Fruit fly (Drosophila melanogaster): Measurements from ENCODE around the gene CG18417.
A peak's percentile ranks its signal among the peaks of the same experiment; 100 is the strongest.

Gene CG18417

DNA sequence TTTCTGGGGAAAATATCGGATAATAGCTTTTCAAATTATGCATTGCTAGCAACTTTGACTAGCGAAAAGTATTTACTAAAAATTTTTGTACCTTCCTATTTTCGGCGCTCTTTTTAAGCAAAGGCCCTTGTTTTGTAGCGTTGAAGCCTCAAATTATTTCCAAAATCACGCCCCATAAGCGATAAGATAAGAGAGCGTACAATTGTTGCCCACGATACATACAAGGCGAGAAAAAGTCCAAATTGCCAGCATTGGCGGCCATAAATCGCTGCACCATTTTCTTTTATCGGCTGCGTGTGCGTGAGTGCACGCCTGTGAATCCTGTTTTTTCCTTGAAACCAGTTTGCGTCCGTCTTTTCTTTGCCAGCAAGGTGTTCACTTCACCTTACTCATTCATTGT is 28.6 kb upstream of the CG18417 start:
- TF ChIP-seq CG15710 (tag; optimal IDR thresholded peaks at IDR 0.05) (no peak), CG4496 (GFP tag; IDR thresholded peaks at IDR 0.05) (0 out of 3 replicates have a peak, but pooled peaks have one; percentile 25), EcR (GFP tag; optimal IDR thresholded peaks at IDR 0.05) (no peak)

DNA sequence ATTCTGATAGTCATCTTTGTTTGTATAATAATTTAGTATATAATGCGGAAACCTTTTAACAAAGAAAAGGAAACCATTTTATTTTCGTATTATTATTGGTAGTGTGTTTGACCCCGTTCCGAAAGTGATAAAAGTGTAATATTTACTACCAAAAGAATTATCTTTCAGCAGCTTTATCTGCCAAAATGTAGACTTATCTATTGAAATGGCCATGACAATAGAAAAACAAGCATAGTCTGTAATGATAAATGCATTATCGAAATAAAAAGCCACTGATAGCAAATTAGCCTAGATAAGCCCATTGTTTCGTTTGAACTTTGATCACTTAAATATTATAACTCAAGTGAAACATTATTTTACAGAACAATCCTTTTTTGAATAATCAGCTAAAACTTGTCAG is 23.7 kb upstream of the CG18417 start:
- TF ChIP-seq fd96Ca (GFP tag; IDR thresholded peaks at IDR 0.05) = no peak
- TF ChIP-seq CG8159 (tag; optimal IDR thresholded peaks at IDR 0.05) = no peak
- no peak for TF ChIP-seq CG15710 (tag; optimal IDR thresholded peaks at IDR 0.05)
- TF ChIP-seq CG14655 (GFP tag; optimal IDR thresholded peaks at IDR 0.05) = no peak
- TF ChIP-seq Pif1B (GFP tag; optimal IDR thresholded peaks at IDR 0.05) = no peak
- no peak for TF ChIP-seq CG32121 (GFP tag; IDR thresholded peaks at IDR 0.05)
- no peak for TF ChIP-seq CG8301 (tag; optimal IDR thresholded peaks at IDR 0.05)
- TF ChIP-seq gl (tag; optimal IDR thresholded peaks at IDR 0.05) = no peak
- TF ChIP-seq CG17806 (tag; optimal IDR thresholded peaks at IDR 0.05) = no peak
- TF ChIP-seq CG13204 (GFP tag; optimal IDR thresholded peaks at IDR 0.05) = no peak
- no peak for TF ChIP-seq D1 (tag; optimal IDR thresholded peaks at IDR 0.05)
- TF ChIP-seq EcR (GFP tag; optimal IDR thresholded peaks at IDR 0.05) = no peak
- no peak for TF ChIP-seq CG12605 (GFP tag; IDR thresholded peaks at IDR 0.05)
- TF ChIP-seq CG34367 (tag; optimal IDR thresholded peaks at IDR 0.05) = no peak
- TF ChIP-seq rn (GFP tag; IDR thresholded peaks at IDR 0.05) = no peak
- TF ChIP-seq Pif1A (GFP tag; optimal IDR thresholded peaks at IDR 0.05) = no peak
- TF ChIP-seq Ets98B (GFP tag; IDR thresholded peaks at IDR 0.05) = no peak
- TF ChIP-seq CG4496 (GFP tag; IDR thresholded peaks at IDR 0.05) = no peak
- no peak for TF ChIP-seq Snoo (tag; optimal IDR thresholded peaks at IDR 0.05)
- no peak for TF ChIP-seq CG9948 (tag; optimal IDR thresholded peaks at IDR 0.05)

DNA sequence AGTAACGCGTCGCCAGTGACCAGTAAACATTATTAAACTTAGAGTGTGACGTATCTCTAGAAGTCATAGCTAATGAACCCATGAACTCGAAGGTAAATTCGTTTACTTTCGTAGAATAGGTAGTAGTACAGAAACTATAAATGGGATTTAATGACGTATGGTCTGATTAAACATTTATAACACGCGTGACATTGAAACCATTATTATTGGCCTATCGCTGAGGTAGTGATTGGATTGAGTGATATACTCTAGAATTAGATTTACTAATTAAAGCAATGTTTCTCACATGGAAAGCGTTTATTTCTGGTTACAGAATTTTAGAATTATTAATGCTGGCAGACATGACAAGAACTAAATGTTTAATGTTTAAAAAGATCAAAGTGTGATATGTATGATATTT is 23.0 kb upstream of the CG18417 start:
- TF ChIP-seq EcR (GFP tag; optimal IDR thresholded peaks at IDR 0.05) = no peak
- TF ChIP-seq CG8159 (tag; optimal IDR thresholded peaks at IDR 0.05) = no peak
- no peak for TF ChIP-seq Pif1B (GFP tag; optimal IDR thresholded peaks at IDR 0.05)
- no peak for TF ChIP-seq CG8301 (tag; optimal IDR thresholded peaks at IDR 0.05)
- no peak for TF ChIP-seq CG9948 (tag; optimal IDR thresholded peaks at IDR 0.05)

DNA sequence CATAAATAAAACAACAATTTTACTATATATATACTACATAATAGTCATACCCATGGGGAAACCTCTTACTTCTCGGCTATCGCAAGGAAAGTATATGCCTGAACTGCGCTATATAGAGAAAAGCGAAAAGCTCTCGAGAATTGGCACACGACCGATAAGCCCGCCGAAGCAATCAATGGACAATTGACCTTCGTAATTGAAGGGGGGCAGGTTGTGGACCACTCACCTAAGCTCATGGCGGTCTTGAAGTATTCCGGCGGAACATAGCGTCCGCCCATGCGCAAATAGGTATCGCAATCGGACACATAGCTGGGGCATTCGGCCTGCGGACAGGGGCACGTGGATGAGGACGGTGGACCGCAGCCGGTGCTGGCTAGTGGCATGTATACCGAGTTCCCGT is 19.5 kb upstream of the CG18417 start:
- TF ChIP-seq CG10348 (GFP tag; IDR thresholded peaks at IDR 0.05) (no peak), EcR (GFP tag; optimal IDR thresholded peaks at IDR 0.05) (peak; percentile 54)

DNA sequence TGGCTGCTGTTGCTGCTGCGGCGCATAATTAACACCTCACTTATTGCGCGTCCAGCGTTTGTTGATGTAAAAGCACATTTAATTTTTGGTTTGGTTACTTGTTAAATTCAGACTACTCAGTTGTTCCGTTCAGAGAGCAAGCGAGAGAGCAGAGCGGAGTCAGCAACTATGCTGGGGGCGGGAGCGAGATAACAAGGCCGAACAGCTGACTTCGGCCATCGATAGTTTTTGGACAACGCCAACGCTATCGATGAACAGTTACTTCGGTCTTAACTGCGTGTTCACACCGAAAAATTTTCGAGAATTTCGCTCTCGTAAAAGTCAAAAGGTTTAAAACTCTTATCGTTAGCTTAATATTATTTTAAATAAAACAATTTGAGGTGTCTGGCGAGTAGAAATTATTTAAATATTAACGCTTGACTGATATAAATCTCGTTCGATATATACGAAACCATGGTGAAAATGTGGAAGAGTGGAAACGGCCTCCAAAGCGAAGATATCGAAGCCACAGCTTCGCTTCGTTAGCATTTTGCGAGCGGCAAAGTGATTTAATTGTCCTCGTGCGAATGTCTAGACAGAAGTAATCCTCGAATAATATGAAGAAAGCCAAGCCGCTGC is 18.4 kb upstream of the CG18417 start, which contains the start of the genes SMSr and smid:
SMSr (minus strand) TSS at position 116 of the 618 bp plus-strand sequence.
smid (plus strand) TSS at position 256 of the 618 bp plus-strand sequence.
- TF ChIP-seq CG10348 (GFP tag; IDR thresholded peaks at IDR 0.05) (no peak), Ets98B (GFP tag; IDR thresholded peaks at IDR 0.05) (no peak; the same call in 1 of the 2 replicates), CG17806 (tag; optimal IDR thresholded peaks at IDR 0.05) (peak; percentile 37), CG12605 (GFP tag; IDR thresholded peaks at IDR 0.05) (no peak), Pif1A (GFP tag; optimal IDR thresholded peaks at IDR 0.05) (peak; percentile 42), CG34367 (tag; optimal IDR thresholded peaks at IDR 0.05) (peak; percentile 10), CG14655 (GFP tag; optimal IDR thresholded peaks at IDR 0.05) (no peak), D1 (tag; optimal IDR thresholded peaks at IDR 0.05) (no peak), CG8159 (tag; optimal IDR thresholded peaks at IDR 0.05) (peak; percentile 63), CG4496 (GFP tag; IDR thresholded peaks at IDR 0.05) (0 out of 3 replicates have a peak, but pooled peaks have one; percentile 39), CG15710 (tag; optimal IDR thresholded peaks at IDR 0.05) (peak; percentile 39), CG9948 (tag; optimal IDR thresholded peaks at IDR 0.05) (peak; percentile 52), fd96Ca (GFP tag; IDR thresholded peaks at IDR 0.05) (no peak; the same call in 2 of the 3 replicates), EcR (GFP tag; optimal IDR thresholded peaks at IDR 0.05) (no peak), Snoo (tag; optimal IDR thresholded peaks at IDR 0.05) (peak; percentile 48), CG8301 (tag; optimal IDR thresholded peaks at IDR 0.05) (no peak)

DNA sequence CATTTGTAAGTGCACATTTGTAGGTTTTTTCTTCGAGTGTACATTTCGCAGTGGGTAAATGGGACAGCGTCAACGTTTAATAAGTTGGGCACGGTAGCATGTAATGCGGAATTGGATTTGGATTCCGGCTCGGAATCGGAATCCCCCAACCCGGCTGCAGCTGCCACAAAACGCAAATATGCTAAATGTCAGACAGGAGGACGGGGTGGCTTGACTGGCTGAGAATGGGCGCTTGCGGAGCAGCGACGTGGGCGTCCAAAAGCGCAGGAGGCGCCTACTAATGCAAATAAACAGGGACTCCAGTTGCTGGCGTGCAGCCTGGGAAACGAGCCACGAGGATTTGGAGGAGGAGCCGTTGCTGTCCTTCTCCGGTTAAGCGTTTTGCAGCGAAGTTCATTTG is 12.1 kb upstream of the CG18417 start, which contains the start of gene CG8564:
CG8564 (minus strand) TSS at position 101 of the 400 bp plus-strand sequence.
- TF ChIP-seq CG8159 (tag; optimal IDR thresholded peaks at IDR 0.05) (no peak), Snoo (tag; optimal IDR thresholded peaks at IDR 0.05) (no peak), CG34367 (tag; optimal IDR thresholded peaks at IDR 0.05) (no peak), CG8301 (tag; optimal IDR thresholded peaks at IDR 0.05) (no peak), CG9948 (tag; optimal IDR thresholded peaks at IDR 0.05) (no peak), CG14655 (GFP tag; optimal IDR thresholded peaks at IDR 0.05) (no peak), CG17806 (tag; optimal IDR thresholded peaks at IDR 0.05) (no peak), CG4496 (GFP tag; IDR thresholded peaks at IDR 0.05) (no peak), Pif1B (GFP tag; optimal IDR thresholded peaks at IDR 0.05) (no peak), gl (tag; optimal IDR thresholded peaks at IDR 0.05) (no peak), Pif1A (GFP tag; optimal IDR thresholded peaks at IDR 0.05) (no peak), CG10348 (GFP tag; IDR thresholded peaks at IDR 0.05) (no peak)

DNA sequence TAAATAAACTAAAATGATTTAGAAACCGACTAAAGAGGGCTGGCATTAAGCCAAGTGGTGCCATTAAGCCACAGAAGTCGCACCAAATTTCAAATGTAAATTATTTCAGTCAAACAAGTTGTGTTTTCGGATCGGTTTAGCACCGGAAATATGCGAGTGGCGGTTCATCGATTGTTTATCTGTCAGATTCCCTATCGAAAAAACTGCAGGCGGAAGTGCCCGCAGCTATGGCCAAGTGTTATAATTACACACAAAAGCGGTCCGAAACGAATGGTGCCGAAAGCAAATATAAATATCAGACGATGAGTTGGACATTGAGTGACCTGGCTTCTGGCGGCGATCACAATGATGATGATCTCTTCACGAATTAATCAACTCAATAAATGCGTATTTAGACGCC is 9.9 kb upstream of the CG18417 start:
- TF ChIP-seq gl (tag; optimal IDR thresholded peaks at IDR 0.05) (no peak), fd96Ca (GFP tag; IDR thresholded peaks at IDR 0.05) (no peak)
